Fruit fly (Drosophila melanogaster) whole organism, embryonic: ENCODE data around the gene Lrch.

Experiments
- B-H2 ChIP-seq: fragments of 200-800 bp; sonication (Bioruptor generic); optimal IDR thresholded peaks from 2 replicates; lab custom pipeline; 2018; ENCODE audit warnings: missing biosample characterization, mild to moderate bottlenecking, missing genetic modification characterization
- Bteb2 ChIP-seq: fragments of 200-800 bp; sonication (Bioruptor generic); optimal IDR thresholded peaks from 2 replicates; lab custom pipeline; 2016; ENCODE audit warnings: missing biosample characterization, missing genetic modification characterization
- CG10979 ChIP-seq: fragments of 200-800 bp; sonication (Bioruptor generic); optimal IDR thresholded peaks from 2 replicates; lab custom pipeline; 2018; ENCODE audit warnings: missing biosample characterization, mild to moderate bottlenecking, missing genetic modification characterization, moderate library complexity
- CG11398 ChIP-seq: fragments of 200-800 bp; sonication (Bioruptor generic); optimal IDR thresholded peaks from 2 replicates; lab custom pipeline; 2016; ENCODE audit warnings: missing biosample characterization, missing genetic modification characterization
- CG12299 ChIP-seq: fragments of 200-800 bp; sonication (Bioruptor generic); optimal IDR thresholded peaks from 2 replicates; lab custom pipeline; 2018; ENCODE audit warnings: missing biosample characterization, mild to moderate bottlenecking, missing genetic modification characterization
- CG13296 ChIP-seq: fragments of 200-800 bp; sonication (Bioruptor generic); optimal IDR thresholded peaks from 3 replicates; lab custom pipeline; 2018; ENCODE audit warnings: missing biosample characterization, mild to moderate bottlenecking, missing genetic modification characterization
- CG14710 ChIP-seq: fragments of 200-800 bp; sonication (Bioruptor generic); optimal IDR thresholded peaks from 3 replicates; lab custom pipeline; 2019; ENCODE audit warnings: missing biosample characterization, mild to moderate bottlenecking, missing genetic modification characterization, moderate library complexity
- CG15073 ChIP-seq: fragments of 200-800 bp; sonication (Bioruptor generic); optimal IDR thresholded peaks from 2 replicates; lab custom pipeline; 2016; ENCODE audit warnings: missing biosample characterization, missing genetic modification characterization
- CG16779 ChIP-seq: fragments of 200-800 bp; sonication (Bioruptor generic); IDR thresholded peaks from 2 replicates; pipeline ENCODE4 v1.3.6; 2022; ENCODE audit warnings: missing biosample characterization, missing genetic modification characterization
- CG17328 ChIP-seq: fragments of 200-800 bp; sonication (Bioruptor generic); IDR thresholded peaks from 2 replicates; pipeline ENCODE4 v1.3.6; 2022; ENCODE audit warnings: missing biosample characterization, missing genetic modification characterization
- CG1832 ChIP-seq: fragments of 200-800 bp; sonication (Bioruptor generic); optimal IDR thresholded peaks from 2 replicates; lab custom pipeline; 2017; ENCODE audit warnings: missing biosample characterization, mild to moderate bottlenecking, missing genetic modification characterization, inconsistent platforms
- CG2678 ChIP-seq: fragments of 200-800 bp; sonication (Bioruptor generic); optimal IDR thresholded peaks from 3 replicates; lab custom pipeline; 2019; ENCODE audit warnings: missing biosample characterization, mild to moderate bottlenecking, missing genetic modification characterization, moderate library complexity
- CG2712 ChIP-seq: fragments of 200-800 bp; optimal IDR thresholded peaks from 3 replicates; lab custom pipeline; 2019; ENCODE audit warnings: missing biosample characterization, mild to moderate bottlenecking, missing genetic modification characterization, moderate library complexity
- CG2875 ChIP-seq: fragments of 200-800 bp; sonication (Bioruptor generic); optimal IDR thresholded peaks from 2 replicates; lab custom pipeline; 2017; ENCODE audit warnings: missing biosample characterization, mild to moderate bottlenecking, missing genetic modification characterization, missing genetic modification reagents
- CG32767 ChIP-seq: fragments of 200-800 bp; sonication (Bioruptor generic); IDR thresholded peaks from 2 replicates; pipeline ENCODE4 v1.3.6; 2022; ENCODE audit warnings: missing biosample characterization, missing genetic modification characterization
- CG43689 ChIP-seq: fragments of 200-800 bp; sonication (Bioruptor generic); IDR thresholded peaks from 2 replicates; pipeline ENCODE4 v1.3.6; 2022; ENCODE audit warnings: missing biosample characterization, missing genetic modification characterization
- CG4730 ChIP-seq: fragments of 200-800 bp; sonication (Bioruptor generic); IDR thresholded peaks from 2 replicates; pipeline ENCODE4 v1.3.6; 2022; ENCODE audit warnings: missing biosample characterization, missing genetic modification characterization
- CG4820 ChIP-seq: fragments of 200-800 bp; sonication (Bioruptor generic); optimal IDR thresholded peaks from 3 replicates; lab custom pipeline; 2016; ENCODE audit warnings: missing biosample characterization, missing genetic modification characterization
- CG9609 ChIP-seq: fragments of 200-800 bp; sonication (Bioruptor generic); optimal IDR thresholded peaks from 3 replicates; lab custom pipeline; 2016; ENCODE audit warnings: missing biosample characterization, missing genetic modification characterization
- CHES-1-like ChIP-seq: fragments of 200-800 bp; sonication (Bioruptor generic); optimal IDR thresholded peaks from 2 replicates; lab custom pipeline; 2016; ENCODE audit warnings: missing biosample characterization, missing genetic modification characterization
- D19B ChIP-seq: fragments of 200-800 bp; sonication (Bioruptor generic); optimal IDR thresholded peaks from 2 replicates; lab custom pipeline; 2017; ENCODE audit warnings: missing biosample characterization, mild to moderate bottlenecking, missing genetic modification characterization
- E2f2 ChIP-seq: fragments of 200-800 bp; sonication (Bioruptor generic); IDR thresholded peaks from 2 replicates; pipeline ENCODE4 v1.3.6; 2022; ENCODE audit warnings: missing biosample characterization, missing genetic modification characterization
- HHEX ChIP-seq: fragments of 200-800 bp; sonication (Bioruptor generic); optimal IDR thresholded peaks from 3 replicates; lab custom pipeline; 2017; ENCODE audit warnings: missing biosample characterization, mild to moderate bottlenecking, missing genetic modification characterization, missing genetic modification reagents
- Hmr ChIP-seq: fragments of 200-800 bp; sonication (Bioruptor generic); optimal IDR thresholded peaks from 3 replicates; lab custom pipeline; 2017; ENCODE audit warnings: mild to moderate bottlenecking, missing biosample characterization, missing genetic modification reagents, missing genetic modification characterization
- Hr51 ChIP-seq, 2 experiments: fragments of 200-800 bp; sonication (Bioruptor generic); optimal IDR thresholded peaks; 2 replicates in 1 of 2; 3 replicates in 1 of 2; lab custom pipeline; 2016 to 2018; ENCODE audit warnings: missing biosample characterization in 2 of 2, missing genetic modification characterization in 2 of 2, mild to moderate bottlenecking in 1 of 2, moderate library complexity in 1 of 2
- Jarid2 ChIP-seq: fragments of 200-800 bp; sonication (Bioruptor generic); optimal IDR thresholded peaks from 3 replicates; lab custom pipeline; 2017; ENCODE audit warnings: mild to moderate bottlenecking, missing biosample characterization, missing genetic modification reagents, missing genetic modification characterization
- MESR4 ChIP-seq: fragments of 200-800 bp; sonication (Bioruptor generic); optimal IDR thresholded peaks from 2 replicates; lab custom pipeline; 2018; ENCODE audit warnings: missing biosample characterization, mild to moderate bottlenecking, missing genetic modification characterization, moderate library complexity
- Optix ChIP-seq: fragments of 200-800 bp; sonication (Bioruptor generic); IDR thresholded peaks from 3 replicates; pipeline ENCODE4 v1.3.6; 2022; ENCODE audit warnings: missing biosample characterization, missing genetic modification characterization
- Ravus ChIP-seq: fragments of 200-800 bp; sonication (Bioruptor generic); IDR thresholded peaks from 2 replicates; pipeline ENCODE4 v1.3.6; 2022; ENCODE audit warnings: missing biosample characterization, missing genetic modification characterization
- Side ChIP-seq: fragments of 200-800 bp; sonication (Bioruptor generic); optimal IDR thresholded peaks from 2 replicates; lab custom pipeline; 2016; ENCODE audit warnings: missing biosample characterization, missing genetic modification characterization
- Sin3A ChIP-seq: fragments of >200 bp; optimal IDR thresholded peaks from 2 replicates; lab custom pipeline; 2018
- Sry-δ ChIP-seq: fragments of 200-800 bp; sonication (Bioruptor generic); optimal IDR thresholded peaks from 2 replicates; lab custom pipeline; 2016; ENCODE audit warnings: missing biosample characterization, missing genetic modification characterization
- Xbp1 ChIP-seq: fragments of 200-800 bp; sonication (Bioruptor generic); optimal IDR thresholded peaks from 3 replicates; lab custom pipeline; 2016; ENCODE audit warnings: missing biosample characterization, mild to moderate bottlenecking, missing genetic modification characterization
- caup ChIP-seq: fragments of 200-800 bp; sonication (Bioruptor generic); optimal IDR thresholded peaks from 3 replicates; lab custom pipeline; 2017; ENCODE audit warnings: missing biosample characterization, mild to moderate bottlenecking, missing genetic modification characterization, moderate library complexity; ENCODE audit not compliant: severe bottlenecking
- chm ChIP-seq: fragments of 200-800 bp; sonication (Bioruptor generic); IDR thresholded peaks from 2 replicates; pipeline ENCODE4 v1.3.6; 2022; ENCODE audit warnings: missing biosample characterization, missing genetic modification characterization
- ci ChIP-seq: fragments of 200-800 bp; sonication (Bioruptor generic); IDR thresholded peaks from 3 replicates; pipeline ENCODE4 v1.3.6; 2022; ENCODE audit warnings: missing biosample characterization, missing genetic modification characterization
- fd64A ChIP-seq: fragments of 200-800 bp; sonication (Bioruptor generic); optimal IDR thresholded peaks from 3 replicates; lab custom pipeline; 2018; ENCODE audit warnings: missing biosample characterization, mild to moderate bottlenecking, missing genetic modification characterization
- fd96Cb ChIP-seq: fragments of 200-800 bp; sonication (Bioruptor generic); optimal IDR thresholded peaks from 2 replicates; lab custom pipeline; 2018; ENCODE audit warnings: missing biosample characterization, mild to moderate bottlenecking, missing genetic modification characterization, moderate library complexity
- grn ChIP-seq: fragments of 200-800 bp; sonication (Bioruptor generic); optimal IDR thresholded peaks from 3 replicates; lab custom pipeline; 2017; ENCODE audit warnings: missing biosample characterization, missing genetic modification characterization
- gt ChIP-seq: fragments of 200-800 bp; sonication (Bioruptor generic); IDR thresholded peaks from 2 replicates; pipeline ENCODE4 v1.3.6; 2022; ENCODE audit warnings: missing biosample characterization, missing genetic modification characterization
- h ChIP-seq: fragments of >200 bp; optimal IDR thresholded peaks from 2 replicates; lab custom pipeline; 2017
- hth ChIP-seq: fragments of >200 bp; optimal IDR thresholded peaks from 2 replicates; lab custom pipeline; 2017; ENCODE audit warnings: inconsistent platforms
- nerfin-2 ChIP-seq: fragments of 200-800 bp; sonication (Bioruptor generic); IDR thresholded peaks from 2 replicates; pipeline ENCODE4 v1.3.6; 2022; ENCODE audit warnings: missing biosample characterization, missing genetic modification characterization; ENCODE audit not compliant: partially characterized antibody
- pfk ChIP-seq: fragments of 200-800 bp; sonication (Bioruptor generic); optimal IDR thresholded peaks from 2 replicates; lab custom pipeline; 2018; ENCODE audit warnings: missing biosample characterization, mild to moderate bottlenecking, missing genetic modification characterization, moderate library complexity
- pho ChIP-seq: fragments of 200-800 bp; sonication (Bioruptor generic); optimal IDR thresholded peaks from 2 replicates; lab custom pipeline; 2016; ENCODE audit warnings: missing biosample characterization, missing genetic modification characterization
- salm ChIP-seq: fragments of 200-800 bp; sonication (Bioruptor generic); optimal IDR thresholded peaks from 2 replicates; lab custom pipeline; 2018; ENCODE audit warnings: missing biosample characterization, mild to moderate bottlenecking, missing genetic modification characterization
- sisA ChIP-seq: fragments of 200-800 bp; sonication (Bioruptor generic); IDR thresholded peaks from 2 replicates; pipeline ENCODE4 v1.3.6; 2022; ENCODE audit warnings: missing biosample characterization, missing genetic modification characterization
- toy ChIP-seq: fragments of 200-800 bp; sonication (Bioruptor generic); IDR thresholded peaks from 2 replicates; pipeline ENCODE4 v1.3.6; 2022; ENCODE audit warnings: missing biosample characterization, missing genetic modification characterization
- tx ChIP-seq: fragments of 200-800 bp; sonication (Bioruptor generic); optimal IDR thresholded peaks from 2 replicates; lab custom pipeline; 2016; ENCODE audit warnings: missing biosample characterization, missing genetic modification characterization
- usp ChIP-seq: fragments of >200 bp; optimal IDR thresholded peaks from 2 replicates; lab custom pipeline; 2017; ENCODE audit warnings: missing biosample characterization, missing genetic modification characterization
- yki ChIP-seq: fragments of >200 bp; optimal IDR thresholded peaks from 3 replicates; lab custom pipeline; 2018

The Lrch gene

DNA sequence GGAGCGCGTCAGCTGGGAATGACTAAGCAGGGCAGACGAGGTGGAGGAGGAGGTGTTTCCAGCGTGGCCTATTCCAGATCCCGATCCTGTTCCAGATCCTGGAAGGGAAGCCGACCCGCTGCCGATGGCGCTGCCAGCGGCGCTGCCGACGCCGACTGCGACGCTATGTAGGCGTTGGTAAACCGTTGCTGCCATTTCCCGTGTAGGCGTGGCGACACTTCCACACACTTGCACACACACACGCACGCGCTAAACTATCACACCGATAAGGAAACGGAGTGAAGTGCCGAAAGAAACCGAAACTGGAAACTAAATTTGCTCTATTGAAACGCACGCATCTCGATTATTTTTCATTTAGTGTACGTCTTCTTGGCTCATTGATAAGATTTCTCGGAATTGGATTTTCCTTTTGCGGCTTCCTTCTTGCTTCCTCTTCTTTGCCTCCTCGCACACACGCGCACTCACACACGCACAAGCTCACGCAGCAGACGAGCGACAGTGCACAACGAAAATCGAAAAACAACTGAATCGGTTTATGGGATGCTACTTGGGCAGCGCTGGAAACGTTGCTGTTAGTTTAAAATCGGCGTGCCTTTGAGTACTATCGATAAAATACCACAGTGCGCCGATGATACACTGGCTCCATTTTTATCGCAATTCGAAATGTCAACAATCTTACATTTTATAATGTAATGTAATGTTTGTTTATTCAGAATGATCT lies at the start of gene Lrch (continued):
- TF ChIP-seq CHES-1-like (GFP tag; lab: Kevin White, UChicago) = peak; percentile 31
- no peak for TF ChIP-seq yki (lab: Kevin White, UChicago)
- TF ChIP-seq tx (GFP tag; lab: Kevin White, UChicago) = no peak
- TF ChIP-seq CG43689 = no peak
- TF ChIP-seq toy (GFP tag; lab: Robert Waterston, UW) = no peak
- no peak; the same call in 1 of the 2 replicates for TF ChIP-seq chm (GFP tag; lab: Robert Waterston, UW)
- TF ChIP-seq MESR4 = peak; percentile 55
- TF ChIP-seq CG4730 (GFP tag; lab: Robert Waterston, UW) = no peak
- TF ChIP-seq Side (GFP tag; lab: Kevin White, UChicago) = no peak
- TF ChIP-seq Sry-δ (GFP tag; lab: Kevin White, UChicago) = no peak
- peak; percentile 2 for TF ChIP-seq CG14710 (tag; lab: Kevin White, UChicago)
- peak; percentile 67 for TF ChIP-seq ci (GFP tag; lab: Robert Waterston, UW)
- no peak for TF ChIP-seq CG15073
- peak; percentile 43; the same call in 1 of the 2 replicates for TF ChIP-seq CG16779 (GFP tag; lab: Robert Waterston, UW)
- peak; percentile 57 for TF ChIP-seq grn (GFP tag; lab: Kevin White, UChicago)
- TF ChIP-seq CG17328 (GFP tag; lab: Robert Waterston, UW) = peak; percentile 41
- 0 out of 3 replicates have a peak, but pooled peaks have one; percentile 47 for TF ChIP-seq Optix
- peak; percentile 20 for TF ChIP-seq Xbp1 (GFP tag; lab: Kevin White, UChicago)
- no peak for TF ChIP-seq CG4820 (GFP tag; lab: Kevin White, UChicago)
- TF ChIP-seq Jarid2 (GFP tag; lab: Kevin White, UChicago) = peak; percentile 99
- no peak for TF ChIP-seq h (lab: Kevin White, UChicago)
- TF ChIP-seq CG1832 (GFP tag; lab: Kevin White, UChicago) = no peak
- TF ChIP-seq sisA = no peak
- peak; percentile 21 for TF ChIP-seq CG13296 (GFP tag; lab: Kevin White, UChicago)
- no peak for TF ChIP-seq gt
- peak; percentile 94 for TF ChIP-seq E2f2 (GFP tag; lab: Robert Waterston, UW)
- no peak for TF ChIP-seq Sin3A (lab: Kevin White, UChicago)
- TF ChIP-seq D19B (GFP tag; lab: Kevin White, UChicago) = no peak
- no peak for TF ChIP-seq salm
- TF ChIP-seq CG2712 (tag; lab: Kevin White, UChicago) = peak; percentile 35
- peak; percentile 75 for TF ChIP-seq nerfin-2 (GFP tag; lab: Robert Waterston, UW)
- TF ChIP-seq CG9609 (GFP tag; lab: Kevin White, UChicago) = no peak
- TF ChIP-seq pho (GFP tag; lab: Kevin White, UChicago) = no peak
- TF ChIP-seq usp = no peak
- TF ChIP-seq fd96Cb (tag; lab: Kevin White, UChicago) = no peak
- TF ChIP-seq Hr51 (GFP tag; optimal IDR thresholded peaks at IDR 0.05; lab: Kevin White, UChicago) = no peak
- peak; percentile 31 for TF ChIP-seq caup (GFP tag; lab: Kevin White, UChicago)
- no peak for TF ChIP-seq CG12299 (tag; lab: Kevin White, UChicago)
- TF ChIP-seq CG2875 = no peak
- TF ChIP-seq CG11398 (GFP tag; lab: Kevin White, UChicago) = peak; percentile 24
- no peak for TF ChIP-seq fd64A
- TF ChIP-seq Bteb2 = no peak
- peak; percentile 5 for TF ChIP-seq pfk (GFP tag; lab: Kevin White, UChicago)
- peak; percentile 36; the same call in 1 of the 2 replicates for TF ChIP-seq CG32767 (GFP tag; lab: Robert Waterston, UW)
- TF ChIP-seq CG2678 (tag; lab: Kevin White, UChicago) = no peak
- TF ChIP-seq hth (lab: Kevin White, UChicago) = no peak
- TF ChIP-seq B-H2 (GFP tag; lab: Kevin White, UChicago) = peak; percentile 33
- TF ChIP-seq HHEX (GFP tag; lab: Kevin White, UChicago) = peak; percentile 11
- TF ChIP-seq CG10979 = peak; percentile 22
- TF ChIP-seq Ravus (GFP tag; lab: Robert Waterston, UW) = no peak
- peak; percentile 40 for TF ChIP-seq Hmr (GFP tag; lab: Kevin White, UChicago)
